Worm (Caenorhabditis elegans) whole organism, L3 larva: Measurements from ENCODE around the gene dhrr-1.

Experiments used
- ZK546.5 ChIP-seq: sonication (generic microtip); optimal IDR thresholded peaks from 2 replicates; lab custom pipeline; 2017; ENCODE audit warnings: missing biosample characterization, missing genetic modification characterization
- ceh-9 ChIP-seq: sonication (generic microtip); optimal IDR thresholded peaks from 2 replicates; lab custom pipeline; 2018; ENCODE audit warnings: missing biosample characterization, missing genetic modification characterization
- fkh-10 ChIP-seq: sonication (generic microtip); optimal IDR thresholded peaks from 2 replicates; lab custom pipeline; 2017; ENCODE audit warnings: missing biosample characterization, missing genetic modification reagents, missing genetic modification characterization
- fos-1 ChIP-seq: fragments of 150-350 bp; optimal IDR thresholded peaks from 2 replicates; lab custom pipeline; 2014; ENCODE audit warnings: missing biosample characterization, missing genetic modification characterization
- jun-1 ChIP-seq: fragments of 150-350 bp; optimal IDR thresholded peaks from 2 replicates; lab custom pipeline; 2014; ENCODE audit warnings: missing biosample characterization, missing genetic modification reagents, missing genetic modification characterization
- nhr-237 ChIP-seq: fragments of 150-350 bp; optimal IDR thresholded peaks from 2 replicates; lab custom pipeline; 2014; ENCODE audit warnings: missing biosample characterization, missing genetic modification characterization
- pqm-1 ChIP-seq: fragments of 150-350 bp; optimal IDR thresholded peaks from 2 replicates; lab custom pipeline; 2017; ENCODE audit warnings: missing biosample characterization, missing genetic modification characterization, inconsistent platforms
- skn-1 ChIP-seq: fragments of 150-350 bp; optimal IDR thresholded peaks from 2 replicates; lab custom pipeline; 2014; ENCODE audit warnings: missing biosample characterization, missing genetic modification characterization
- snpc-4 ChIP-seq: fragments of 150-350 bp; optimal IDR thresholded peaks from 2 replicates; lab custom pipeline; 2014; ENCODE audit warnings: missing biosample characterization, missing genetic modification characterization
- tbx-2 ChIP-seq: sonication (generic microtip); optimal IDR thresholded peaks from 2 replicates; lab custom pipeline; 2016; ENCODE audit warnings: mild to moderate bottlenecking, missing genetic modification characterization, missing compliant biosample characterization
- unc-39 ChIP-seq: sonication (generic microtip); optimal IDR thresholded peaks from 4 replicates; lab custom pipeline; 2017; ENCODE audit warnings: missing biosample characterization, missing genetic modification characterization
- ztf-11 ChIP-seq: fragments of 150-350 bp; optimal IDR thresholded peaks from 2 replicates; lab custom pipeline; 2014; ENCODE audit warnings: missing biosample characterization, missing genetic modification characterization
- ztf-4 ChIP-seq: fragments of 150-350 bp; optimal IDR thresholded peaks from 2 replicates; lab custom pipeline; 2014; ENCODE audit warnings: missing biosample characterization, missing genetic modification characterization

- TF ChIP-seq nhr-237 (tag; lab: Kevin White, UChicago) = no peak
- no peak for TF ChIP-seq ZK546.5 (tag; lab: Kevin White, UChicago)
- no peak for TF ChIP-seq ztf-11 (tag; lab: Kevin White, UChicago)
- TF ChIP-seq snpc-4 (tag; lab: Kevin White, UChicago) = no peak
- TF ChIP-seq ceh-9 (tag; lab: Kevin White, UChicago) = no peak
- TF ChIP-seq tbx-2 (tag; lab: Kevin White, UChicago) = no peak
- TF ChIP-seq jun-1 = no peak
- TF ChIP-seq unc-39 (tag; lab: Kevin White, UChicago) = no peak
- no peak for TF ChIP-seq pqm-1 (tag; lab: Kevin White, UChicago)
- no peak for TF ChIP-seq skn-1 (tag; lab: Kevin White, UChicago)
- TF ChIP-seq fos-1 (tag; lab: Kevin White, UChicago) = no peak
- no peak for TF ChIP-seq fkh-10 (GFP tag; lab: Kevin White, UChicago)
- TF ChIP-seq ztf-4 (tag; lab: Kevin White, UChicago) = no peak
Measured at ce11 chrIII:8967639-8968038, 23.2 kb downstream of the dhrr-1 start, which contains the start of the genes bud-13 and rpap-2.
